Worm (Caenorhabditis elegans): ENCODE data around the gene fat-4.

DNA sequence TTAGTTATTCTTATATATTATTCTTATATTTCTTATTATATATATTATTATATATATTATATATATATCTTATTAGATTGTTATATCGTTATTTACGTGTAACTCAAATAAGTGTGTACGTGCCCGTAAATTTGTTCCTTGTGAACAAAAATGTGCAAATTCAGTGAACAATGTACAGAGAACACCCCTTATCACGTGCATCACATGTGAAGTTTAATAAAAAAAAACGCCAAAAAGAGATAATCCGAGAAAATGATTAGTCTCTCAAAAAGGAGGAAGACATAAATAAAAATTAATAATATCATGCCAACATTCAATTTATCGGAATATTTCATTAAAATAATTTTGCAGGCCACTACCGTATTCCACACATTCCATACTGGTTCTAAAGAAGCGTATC, 435 bp downstream of the fat-4 start:
- TF ChIP-seq tab-1 (GFP tag; IDR thresholded peaks at IDR 0.05) = no peak
- no peak for TF ChIP-seq ref-1 (GFP tag; conservative IDR thresholded peaks at IDR 0.05)
